Worm (Caenorhabditis elegans): ENCODE results near the gene srh-170.

srh-170 gene

ce11 chrV:15388820-15389384 is at the start of gene srh-170:
srh-170 (minus strand) TSS chrV:15388870.
- TF ChIP-seq W03F9.2 (tag; optimal IDR thresholded peaks at IDR 0.05): no peak
- no peak for TF ChIP-seq him-1 (tag; optimal IDR thresholded peaks at IDR 0.05)
- no peak for TF ChIP-seq dao-5 (tag; optimal IDR thresholded peaks at IDR 0.05)

ce11 chrV:15436133-15436532 is 47.5 kb upstream of the srh-170 start:
- TF ChIP-seq W03F9.2 (tag; optimal IDR thresholded peaks at IDR 0.05) (no peak), him-1 (tag; optimal IDR thresholded peaks at IDR 0.05) (no peak), dao-5 (tag; optimal IDR thresholded peaks at IDR 0.05) (no peak)

- TF ChIP-seq dao-5 (tag; optimal IDR thresholded peaks at IDR 0.05) (no peak), him-1 (tag; optimal IDR thresholded peaks at IDR 0.05) (no peak), W03F9.2 (tag; optimal IDR thresholded peaks at IDR 0.05) (no peak)
Measured at ce11 chrV:15434647-15435046, 46.0 kb upstream of the srh-170 start.

- TF ChIP-seq W03F9.2 (tag; optimal IDR thresholded peaks at IDR 0.05) (peak; percentile 34), him-1 (tag; optimal IDR thresholded peaks at IDR 0.05) (no peak)
Measured at ce11 chrV:15432457-15432856, 43.8 kb upstream of the srh-170 start, which contains the start of gene T26H5.8. T26H5.8 (minus strand) TSS chrV:15432726.

ce11 chrV:15431322-15432052 is 42.8 kb upstream of the srh-170 start:
- no peak for TF ChIP-seq W03F9.2 (tag; optimal IDR thresholded peaks at IDR 0.05)
- TF ChIP-seq dao-5 (tag; optimal IDR thresholded peaks at IDR 0.05): no peak
- no peak for TF ChIP-seq him-1 (tag; optimal IDR thresholded peaks at IDR 0.05)

- TF ChIP-seq him-1 (tag; optimal IDR thresholded peaks at IDR 0.05): no peak
Measured at ce11 chrV:15426944-15427343, 38.3 kb upstream of the srh-170 start, which contains the start of gene fbxa-209. fbxa-209 (minus strand) TSS chrV:15427044.

- TF ChIP-seq him-1 (tag; optimal IDR thresholded peaks at IDR 0.05) (no peak), W03F9.2 (tag; optimal IDR thresholded peaks at IDR 0.05) (no peak), dao-5 (tag; optimal IDR thresholded peaks at IDR 0.05) (no peak)
Measured at ce11 chrV:15425368-15426091, 36.9 kb upstream of the srh-170 start, which contains the start of gene Y36E3A.2. Y36E3A.2 (plus strand) TSS chrV:15426041.

- TF ChIP-seq him-1 (tag; optimal IDR thresholded peaks at IDR 0.05) (no peak), W03F9.2 (tag; optimal IDR thresholded peaks at IDR 0.05) (no peak)
Measured at ce11 chrV:15423601-15424000, 34.9 kb upstream of the srh-170 start, which contains the start of gene fbxa-104. fbxa-104 (minus strand) TSS chrV:15423683.

- TF ChIP-seq W03F9.2 (tag; optimal IDR thresholded peaks at IDR 0.05) (no peak), dao-5 (tag; optimal IDR thresholded peaks at IDR 0.05) (no peak), him-1 (tag; optimal IDR thresholded peaks at IDR 0.05) (no peak)
Measured at ce11 chrV:15417822-15418221, 29.2 kb upstream of the srh-170 start, which contains the start of gene T06E6.10. T06E6.10 (plus strand) TSS chrV:15418122.

ce11 chrV:15415951-15416350 is 27.3 kb upstream of the srh-170 start, which contains the start of gene srh-265:
srh-265 (plus strand) TSS chrV:15416251.
- TF ChIP-seq dao-5 (tag; optimal IDR thresholded peaks at IDR 0.05): no peak
- no peak for TF ChIP-seq W03F9.2 (tag; optimal IDR thresholded peaks at IDR 0.05)
- no peak for TF ChIP-seq him-1 (tag; optimal IDR thresholded peaks at IDR 0.05)

ce11 chrV:15413847-15414246 is 25.2 kb upstream of the srh-170 start, which contains the start of gene srh-264:
srh-264 (plus strand) TSS chrV:15414147.
- TF ChIP-seq dao-5 (tag; optimal IDR thresholded peaks at IDR 0.05): no peak
- no peak for TF ChIP-seq W03F9.2 (tag; optimal IDR thresholded peaks at IDR 0.05)
- TF ChIP-seq him-1 (tag; optimal IDR thresholded peaks at IDR 0.05): no peak

- no peak for TF ChIP-seq him-1 (tag; optimal IDR thresholded peaks at IDR 0.05)
- TF ChIP-seq dao-5 (tag; optimal IDR thresholded peaks at IDR 0.05): no peak
- no peak for TF ChIP-seq W03F9.2 (tag; optimal IDR thresholded peaks at IDR 0.05)
Measured at ce11 chrV:15412625-15413024, 24.0 kb upstream of the srh-170 start, which contains the start of gene srbc-63. srbc-63 (minus strand) TSS chrV:15412725.

- TF ChIP-seq dao-5 (tag; optimal IDR thresholded peaks at IDR 0.05) (no peak), W03F9.2 (tag; optimal IDR thresholded peaks at IDR 0.05) (no peak), him-1 (tag; optimal IDR thresholded peaks at IDR 0.05) (no peak)
Measured at ce11 chrV:15406928-15407327, 18.3 kb upstream of the srh-170 start, which contains the start of gene srh-257. srh-257 (plus strand) TSS chrV:15407228.

ce11 chrV:15404859-15405258 is 16.2 kb upstream of the srh-170 start, which contains the start of gene srh-258:
srh-258 (plus strand) TSS chrV:15405159.
- TF ChIP-seq him-1 (tag; optimal IDR thresholded peaks at IDR 0.05) (no peak), dao-5 (tag; optimal IDR thresholded peaks at IDR 0.05) (no peak), W03F9.2 (tag; optimal IDR thresholded peaks at IDR 0.05) (no peak)

Measured in whole organism, L4/young adult.